Worm (Caenorhabditis elegans): ENCODE data around the gene spc-2.

- TF ChIP-seq ztf-4 (tag; optimal IDR thresholded peaks at IDR 0.05) (no peak), dmd-4 (tag; optimal IDR thresholded peaks at IDR 0.05) (no peak), ama-1 (optimal IDR thresholded peaks at IDR 0.05) (no peak), ceh-16 (tag; optimal IDR thresholded peaks at IDR 0.05) (no peak), unc-62 (GFP tag; optimal IDR thresholded peaks at IDR 0.05) (no peak)
Observed at ce11 chrIII:8136517-8137099, 45.1 kb upstream of the spc-2 start.

Measured in whole organism, L2 larva.